Fruit fly (Drosophila melanogaster): ENCODE measurements around the gene kuk.
A peak's percentile ranks its signal among the peaks of the same experiment; 100 is the strongest.

kuk gene

dm6 chr3R:17066077-17066476 lies 14.0 kb upstream of the kuk start:
- no peak for TF ChIP-seq CG15710 (tag; optimal IDR thresholded peaks at IDR 0.05)
- TF ChIP-seq CG12605 (GFP tag; IDR thresholded peaks at IDR 0.05) = no peak
- no peak for TF ChIP-seq EcR (GFP tag; optimal IDR thresholded peaks at IDR 0.05)
- no peak for TF ChIP-seq CG8301 (tag; optimal IDR thresholded peaks at IDR 0.05)
- no peak for TF ChIP-seq CG9948 (tag; optimal IDR thresholded peaks at IDR 0.05)
- no peak for TF ChIP-seq CG34367 (tag; optimal IDR thresholded peaks at IDR 0.05)

- TF ChIP-seq EcR (GFP tag; optimal IDR thresholded peaks at IDR 0.05) (peak; percentile 43), rn (GFP tag; IDR thresholded peaks at IDR 0.05) (no peak), CG9948 (tag; optimal IDR thresholded peaks at IDR 0.05) (no peak), CG32121 (GFP tag; IDR thresholded peaks at IDR 0.05) (peak; percentile 28; the same call in 1 of the 2 replicates), CG4496 (GFP tag; IDR thresholded peaks at IDR 0.05) (0 out of 3 replicates have a peak, but pooled peaks have one; percentile 16)
Observed at dm6 chr3R:17066828-17067430, 13.1 kb upstream of the kuk start.

dm6 chr3R:17067721-17068120 lies 12.3 kb upstream of the kuk start:
- TF ChIP-seq EcR (GFP tag; optimal IDR thresholded peaks at IDR 0.05) (no peak), CG13204 (GFP tag; optimal IDR thresholded peaks at IDR 0.05) (no peak), CG4496 (GFP tag; IDR thresholded peaks at IDR 0.05) (no peak), Snoo (tag; optimal IDR thresholded peaks at IDR 0.05) (no peak)

- TF ChIP-seq CG15710 (tag; optimal IDR thresholded peaks at IDR 0.05) (no peak), Snoo (tag; optimal IDR thresholded peaks at IDR 0.05) (peak; percentile 19), CG4496 (GFP tag; IDR thresholded peaks at IDR 0.05) (no peak; the same call in 2 of the 3 replicates), gl (tag; optimal IDR thresholded peaks at IDR 0.05) (no peak), CG12605 (GFP tag; IDR thresholded peaks at IDR 0.05) (peak; percentile 71; the same call in 1 of the 2 replicates)
Observed at dm6 chr3R:17072526-17073114, 7.4 kb upstream of the kuk start, which contains the start of the genes Ns1 and mRpS11. Gene Ns1, minus strand, starts transcription at chr3R:17072675. Gene mRpS11, plus strand, starts transcription at chr3R:17072732.

- TF ChIP-seq Snoo (tag; optimal IDR thresholded peaks at IDR 0.05) (no peak), Ets98B (GFP tag; IDR thresholded peaks at IDR 0.05) (peak; percentile 23; the same call in 1 of the 2 replicates), CG32121 (GFP tag; IDR thresholded peaks at IDR 0.05) (0 out of 2 replicates have a peak, but pooled peaks have one; percentile 15), CG8301 (tag; optimal IDR thresholded peaks at IDR 0.05) (no peak), D1 (tag; optimal IDR thresholded peaks at IDR 0.05) (no peak), EcR (GFP tag; optimal IDR thresholded peaks at IDR 0.05) (peak; percentile 88), CG4496 (GFP tag; IDR thresholded peaks at IDR 0.05) (peak; percentile 51; the same call in 1 of the 3 replicates), CG10348 (GFP tag; IDR thresholded peaks at IDR 0.05) (no peak), fd96Ca (GFP tag; IDR thresholded peaks at IDR 0.05) (peak; percentile 33; the same call in 1 of the 3 replicates), Pif1A (GFP tag; optimal IDR thresholded peaks at IDR 0.05) (no peak), CG13204 (GFP tag; optimal IDR thresholded peaks at IDR 0.05) (no peak), rn (GFP tag; IDR thresholded peaks at IDR 0.05) (no peak), Pif1B (GFP tag; optimal IDR thresholded peaks at IDR 0.05) (no peak), CG12605 (GFP tag; IDR thresholded peaks at IDR 0.05) (peak; percentile 52), CG8159 (tag; optimal IDR thresholded peaks at IDR 0.05) (no peak), CG14655 (GFP tag; optimal IDR thresholded peaks at IDR 0.05) (no peak), CG17806 (tag; optimal IDR thresholded peaks at IDR 0.05) (no peak), CG9948 (tag; optimal IDR thresholded peaks at IDR 0.05) (no peak), CG34367 (tag; optimal IDR thresholded peaks at IDR 0.05) (no peak), CG15710 (tag; optimal IDR thresholded peaks at IDR 0.05) (no peak)
Observed at dm6 chr3R:17077968-17078417, 2.1 kb upstream of the kuk start.

DNA sequence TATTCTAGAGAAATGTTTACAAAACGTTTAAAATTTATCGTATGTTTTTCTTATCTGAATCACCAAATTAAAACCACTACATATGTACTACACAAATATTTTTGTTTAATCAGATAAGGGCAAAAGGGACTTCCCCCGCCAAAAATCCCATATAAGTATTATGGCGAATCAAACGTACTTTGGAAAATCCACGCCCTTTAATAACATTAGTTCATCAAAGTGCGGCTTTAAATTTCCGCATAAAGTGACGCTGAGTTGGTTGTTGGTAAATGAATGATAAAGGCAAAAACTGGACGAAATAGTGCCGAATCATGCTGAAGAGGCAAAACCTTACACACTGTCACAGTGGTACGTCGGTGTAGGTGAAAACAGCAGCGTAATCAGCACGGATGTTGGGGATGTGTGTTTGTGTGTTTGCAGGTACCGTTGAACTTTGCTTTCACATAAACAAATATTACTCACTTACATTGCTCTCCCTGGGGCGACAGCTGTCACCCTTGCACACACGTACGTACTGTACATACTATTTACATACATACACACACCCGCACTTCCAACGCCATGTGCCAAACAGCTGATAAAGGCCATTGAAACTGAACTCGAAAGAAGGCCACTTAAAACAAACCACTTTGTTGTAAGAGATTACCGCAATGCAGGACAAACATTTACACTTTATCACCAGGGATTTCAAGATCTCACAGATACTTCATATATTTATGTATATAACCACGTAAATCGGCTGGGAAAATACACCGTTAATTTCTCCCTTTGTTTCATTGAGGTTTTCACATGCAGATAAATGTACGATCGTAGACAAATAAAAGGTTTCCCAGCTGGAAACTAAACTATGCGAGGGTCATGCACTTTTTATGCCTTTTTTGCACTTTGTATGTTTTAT lies 834 bp upstream of the kuk start:
- peak; percentile 8 for TF ChIP-seq Pif1A (GFP tag; optimal IDR thresholded peaks at IDR 0.05)
- peak; percentile 8 for TF ChIP-seq CG13204 (GFP tag; optimal IDR thresholded peaks at IDR 0.05)
- TF ChIP-seq Pif1B (GFP tag; optimal IDR thresholded peaks at IDR 0.05) = peak; percentile 21
- peak; percentile 36; the same call in 1 of the 2 replicates for TF ChIP-seq CG12605 (GFP tag; IDR thresholded peaks at IDR 0.05)
- TF ChIP-seq D1 (tag; optimal IDR thresholded peaks at IDR 0.05) = peak; percentile 57
- peak; percentile 65 for TF ChIP-seq gl (tag; optimal IDR thresholded peaks at IDR 0.05)
- TF ChIP-seq CG4496 (GFP tag; IDR thresholded peaks at IDR 0.05) = peak; percentile 44; the same call in 1 of the 3 replicates
- TF ChIP-seq Ets98B (GFP tag; IDR thresholded peaks at IDR 0.05) = peak; percentile 12; the same call in 1 of the 2 replicates
- TF ChIP-seq CG9948 (tag; optimal IDR thresholded peaks at IDR 0.05) = no peak
- peak; percentile 96 for TF ChIP-seq EcR (GFP tag; optimal IDR thresholded peaks at IDR 0.05)
- TF ChIP-seq CG34367 (tag; optimal IDR thresholded peaks at IDR 0.05) = no peak
- no peak for TF ChIP-seq CG14655 (GFP tag; optimal IDR thresholded peaks at IDR 0.05)
